Worm (Caenorhabditis elegans) whole organism, L2 larva: ENCODE data around the gene dis-3.

Source experiments
- C34F6.9 ChIP-seq: fragments of 150-350 bp; optimal IDR thresholded peaks from 2 replicates; lab custom pipeline; 2014; ENCODE audit warnings: missing biosample characterization, missing genetic modification characterization
- F13H6.1 ChIP-seq: sonication (generic microtip); optimal IDR thresholded peaks from 2 replicates; lab custom pipeline; 2016; ENCODE audit warnings: missing genetic modification characterization, missing compliant biosample characterization
- R02D3.7 ChIP-seq: fragments of 150-350 bp; optimal IDR thresholded peaks from 2 replicates; lab custom pipeline; 2014; ENCODE audit warnings: missing biosample characterization, missing genetic modification characterization
- ZK546.5 ChIP-seq: sonication (generic microtip); optimal IDR thresholded peaks from 2 replicates; lab custom pipeline; 2017; ENCODE audit warnings: missing biosample characterization, missing genetic modification characterization
- ceh-82 ChIP-seq: fragments of 150-350 bp; optimal IDR thresholded peaks from 2 replicates; lab custom pipeline; 2014; ENCODE audit warnings: missing biosample characterization, missing genetic modification characterization
- crh-2 ChIP-seq: sonication (generic microtip); optimal IDR thresholded peaks from 2 replicates; lab custom pipeline; 2017; ENCODE audit warnings: missing biosample characterization, missing genetic modification characterization
- dmd-4 ChIP-seq: sonication (generic microtip); optimal IDR thresholded peaks from 2 replicates; lab custom pipeline; 2017; ENCODE audit warnings: missing biosample characterization, missing genetic modification characterization
- egl-27 ChIP-seq: sonication (generic microtip); optimal IDR thresholded peaks from 3 replicates; lab custom pipeline; 2017; ENCODE audit warnings: missing biosample characterization, missing genetic modification reagents, missing genetic modification characterization
- fos-1 ChIP-seq: fragments of 150-350 bp; optimal IDR thresholded peaks from 2 replicates; lab custom pipeline; 2014; ENCODE audit warnings: missing biosample characterization, missing genetic modification characterization
- gmeb-1 ChIP-seq: fragments of 150-350 bp; optimal IDR thresholded peaks from 2 replicates; lab custom pipeline; 2014; ENCODE audit warnings: missing biosample characterization, missing genetic modification characterization
- lin-11 ChIP-seq: fragments of 150-350 bp; sonication (generic microtip); optimal IDR thresholded peaks from 2 replicates; lab custom pipeline; 2014; ENCODE audit warnings: missing biosample characterization, missing genetic modification characterization, inconsistent platforms, mixed read lengths
- lin-13 ChIP-seq: fragments of 150-350 bp; optimal IDR thresholded peaks from 2 replicates; lab custom pipeline; 2014; ENCODE audit warnings: missing biosample characterization, missing genetic modification reagents, missing genetic modification characterization
- lin-39 ChIP-seq: fragments of 150-350 bp; optimal IDR thresholded peaks from 2 replicates; lab custom pipeline; 2014; ENCODE audit warnings: missing biosample characterization, missing genetic modification reagents, missing genetic modification characterization
- lsy-2 ChIP-seq, 2 experiments: fragments of 150-350 bp in 1 of 2; sonication (generic microtip) in 1 of 2; optimal IDR thresholded peaks; 2 replicates each; lab custom pipeline; 2014 to 2017; ENCODE audit warnings: missing biosample characterization in 2 of 2, missing genetic modification characterization in 2 of 2
- mab-5 ChIP-seq: fragments of 150-350 bp; optimal IDR thresholded peaks from 2 replicates; lab custom pipeline; 2014; ENCODE audit warnings: missing biosample characterization, missing genetic modification characterization
- mbf-1 ChIP-seq: sonication (generic microtip); optimal IDR thresholded peaks from 2 replicates; lab custom pipeline; 2017; ENCODE audit warnings: missing biosample characterization, missing genetic modification characterization
- mdl-1 ChIP-seq, 2 experiments: fragments of 150-350 bp in 1 of 2; sonication (generic microtip) in 1 of 2; optimal IDR thresholded peaks; 2 replicates each; lab custom pipeline; 2017; ENCODE audit warnings: missing biosample characterization in 2 of 2, missing genetic modification characterization in 2 of 2
- nhr-10 ChIP-seq: sonication (generic microtip); optimal IDR thresholded peaks from 2 replicates; lab custom pipeline; 2017; ENCODE audit warnings: missing biosample characterization, missing genetic modification characterization
- nhr-11 ChIP-seq: fragments of 150-350 bp; optimal IDR thresholded peaks from 2 replicates; lab custom pipeline; 2014; ENCODE audit warnings: missing biosample characterization, missing genetic modification characterization
- nhr-12 ChIP-seq: fragments of 150-350 bp; optimal IDR thresholded peaks from 2 replicates; lab custom pipeline; 2014; ENCODE audit warnings: missing biosample characterization, missing genetic modification characterization
- nhr-129 ChIP-seq: fragments of 150-350 bp; optimal IDR thresholded peaks from 2 replicates; lab custom pipeline; 2014; ENCODE audit warnings: missing biosample characterization, missing genetic modification characterization
- nhr-21 ChIP-seq: fragments of 150-350 bp; optimal IDR thresholded peaks from 2 replicates; lab custom pipeline; 2014; ENCODE audit warnings: missing biosample characterization, missing genetic modification characterization
- nhr-25 ChIP-seq: fragments of 150-350 bp; sonication (generic microtip); optimal IDR thresholded peaks from 3 replicates; lab custom pipeline; 2014; ENCODE audit warnings: missing biosample characterization, missing genetic modification characterization
- nhr-6 ChIP-seq: fragments of 150-350 bp; optimal IDR thresholded peaks from 2 replicates; lab custom pipeline; 2014; ENCODE audit warnings: missing biosample characterization, missing genetic modification characterization
- nhr-77 ChIP-seq: fragments of 150-350 bp; optimal IDR thresholded peaks from 2 replicates; lab custom pipeline; 2014; ENCODE audit warnings: missing biosample characterization, missing genetic modification characterization
- peb-1 ChIP-seq: fragments of 150-350 bp; optimal IDR thresholded peaks from 2 replicates; lab custom pipeline; 2014; ENCODE audit warnings: missing biosample characterization, missing genetic modification characterization
- sem-4 ChIP-seq: fragments of 150-350 bp; optimal IDR thresholded peaks from 2 replicates; lab custom pipeline; 2014; ENCODE audit warnings: missing biosample characterization, missing genetic modification reagents, missing genetic modification characterization
- skn-1 ChIP-seq: sonication (generic microtip); optimal IDR thresholded peaks from 2 replicates; lab custom pipeline; 2017; ENCODE audit warnings: missing biosample characterization, missing genetic modification characterization
- sma-3 ChIP-seq: sonication (generic microtip); optimal IDR thresholded peaks from 2 replicates; lab custom pipeline; 2016; ENCODE audit warnings: missing genetic modification reagents, missing genetic modification characterization, missing compliant biosample characterization
- sma-9 ChIP-seq, 2 experiments: fragments of 150-350 bp in 1 of 2; sonication (generic microtip) in 1 of 2; optimal IDR thresholded peaks; 2 replicates each; lab custom pipeline; 2014 to 2016; ENCODE audit warnings: missing genetic modification characterization in 2 of 2, mild to moderate bottlenecking in 1 of 2, missing biosample characterization in 1 of 2, missing compliant biosample characterization in 1 of 2, missing genetic modification reagents in 1 of 2, moderate library complexity in 1 of 2
- snpc-4 ChIP-seq: fragments of 150-350 bp; optimal IDR thresholded peaks from 2 replicates; lab custom pipeline; 2014; ENCODE audit warnings: missing biosample characterization, missing genetic modification characterization
- unc-55 ChIP-seq: fragments of 150-350 bp; sonication (generic microtip); optimal IDR thresholded peaks from 3 replicates; lab custom pipeline; 2014; ENCODE audit warnings: missing biosample characterization, missing genetic modification reagents, missing genetic modification characterization
- zag-1 ChIP-seq: fragments of 150-350 bp; optimal IDR thresholded peaks from 2 replicates; lab custom pipeline; 2014; ENCODE audit warnings: missing biosample characterization, missing genetic modification characterization
- ztf-1 ChIP-seq: fragments of 200-800 bp; sonication (Bioruptor generic); conservative IDR thresholded peaks from 2 replicates; pipeline ENCODE4 v1.3.6; 2022; ENCODE audit warnings: missing genetic modification characterization, missing compliant biosample characterization
- ztf-11 ChIP-seq: sonication (generic microtip); optimal IDR thresholded peaks from 2 replicates; lab custom pipeline; 2017; ENCODE audit warnings: missing biosample characterization, missing genetic modification characterization

Gene dis-3

DNA sequence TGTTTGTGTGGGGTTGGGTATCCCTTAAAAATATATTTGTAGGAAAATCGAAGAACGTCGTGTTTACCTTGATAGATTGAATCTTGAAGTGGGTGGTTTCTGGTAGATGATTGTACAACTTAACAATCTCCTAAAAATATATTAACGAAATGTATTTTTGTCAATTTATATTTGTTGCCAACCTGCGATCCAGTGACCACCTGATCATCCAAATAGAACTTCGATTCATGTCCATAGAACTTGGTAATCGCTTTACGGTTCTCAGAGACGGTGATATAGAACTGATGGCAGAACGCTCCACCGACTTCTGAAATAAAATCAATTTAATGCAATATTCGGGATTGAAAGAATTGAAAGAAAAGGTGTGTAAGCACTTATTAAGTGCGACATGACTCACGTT is 31.4 kb downstream of the dis-3 start:
- TF ChIP-seq F13H6.1 (tag; lab: Kevin White, UChicago), result no peak
- TF ChIP-seq lin-13 (GFP tag; lab: Kevin White, UChicago), result no peak

DNA sequence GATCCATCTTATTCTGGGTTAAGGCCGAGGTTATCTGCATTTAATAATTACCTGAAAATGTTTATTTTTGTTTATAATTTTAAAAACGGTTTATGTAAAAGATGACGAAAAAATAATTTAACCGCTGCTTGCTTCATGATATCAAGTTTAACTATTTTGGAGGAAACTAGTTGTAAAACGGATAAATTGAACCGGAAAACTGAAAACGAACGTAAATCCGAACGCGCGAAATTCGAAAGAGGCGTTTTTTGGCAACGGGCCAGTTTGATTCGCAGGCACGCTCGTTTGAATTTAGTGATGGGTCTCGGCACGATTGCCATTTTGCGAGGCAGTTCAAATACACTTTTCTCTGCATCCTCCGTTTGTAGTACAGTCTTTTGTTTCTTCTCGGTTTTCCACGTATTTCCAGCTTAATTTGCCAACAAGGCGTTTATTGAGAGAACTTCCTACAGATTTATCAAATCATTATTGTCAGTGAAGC is 31.9 kb downstream of the dis-3 start, which contains the start of the genes gtbp-1 and K08F4.3:
Gene gtbp-1, minus strand, starts transcription at position 51 of the 481 bp plus-strand sequence.
Gene K08F4.3, plus strand, starts transcription at position 352 of the 481 bp plus-strand sequence.
- peak; percentile 16 to 90 for TF ChIP-seq lsy-2 (tag; optimal IDR thresholded peaks at IDR 0.05; lab: Kevin White, UChicago)
- no peak for TF ChIP-seq skn-1 (tag; lab: Kevin White, UChicago)
- TF ChIP-seq lin-13 (GFP tag; lab: Kevin White, UChicago), result peak; percentile 63
- peak; percentile 94 for TF ChIP-seq unc-55 (GFP tag; lab: Kevin White, UChicago)
- TF ChIP-seq nhr-21 (tag; lab: Kevin White, UChicago), result peak; percentile 2
- no peak for TF ChIP-seq ztf-11 (tag; lab: Kevin White, UChicago)
- TF ChIP-seq fos-1 (tag; lab: Kevin White, UChicago), result no peak
- peak; percentile 52 for TF ChIP-seq F13H6.1 (tag; lab: Kevin White, UChicago)
- TF ChIP-seq peb-1 (tag; lab: Kevin White, UChicago), result no peak
- TF ChIP-seq sma-3 (GFP tag; lab: Kevin White, UChicago), result peak; percentile 66
- TF ChIP-seq dmd-4 (tag; lab: Kevin White, UChicago), result no peak
- TF ChIP-seq sma-9 (GFP tag; optimal IDR thresholded peaks at IDR 0.05; lab: Kevin White, UChicago), result peak; percentile 39
- TF ChIP-seq sma-9 (tag; optimal IDR thresholded peaks at IDR 0.05; lab: Kevin White, UChicago), result no peak
- TF ChIP-seq sem-4 (tag; lab: Kevin White, UChicago), result peak; percentile 22
- TF ChIP-seq crh-2 (tag; lab: Kevin White, UChicago), result peak; percentile 94
- TF ChIP-seq zag-1 (tag; lab: Kevin White, UChicago), result peak; percentile 20
- TF ChIP-seq lin-11 (tag; lab: Kevin White, UChicago), result peak; percentile 84
- no peak for TF ChIP-seq ztf-1 (GFP tag; lab: Robert Waterston, UW)
- TF ChIP-seq nhr-129 (tag; lab: Kevin White, UChicago), result peak; percentile 90
- TF ChIP-seq ZK546.5 (tag; lab: Kevin White, UChicago), result peak; percentile 80
- TF ChIP-seq nhr-12 (tag; lab: Kevin White, UChicago), result no peak
- peak; percentile 10 for TF ChIP-seq snpc-4 (tag; lab: Kevin White, UChicago)
- TF ChIP-seq C34F6.9 (tag; lab: Kevin White, UChicago), result peak; percentile 86
- no peak for TF ChIP-seq mab-5 (tag; lab: Kevin White, UChicago)
- TF ChIP-seq lin-39, result no peak
- TF ChIP-seq gmeb-1 (tag; lab: Kevin White, UChicago), result peak; percentile 90

DNA sequence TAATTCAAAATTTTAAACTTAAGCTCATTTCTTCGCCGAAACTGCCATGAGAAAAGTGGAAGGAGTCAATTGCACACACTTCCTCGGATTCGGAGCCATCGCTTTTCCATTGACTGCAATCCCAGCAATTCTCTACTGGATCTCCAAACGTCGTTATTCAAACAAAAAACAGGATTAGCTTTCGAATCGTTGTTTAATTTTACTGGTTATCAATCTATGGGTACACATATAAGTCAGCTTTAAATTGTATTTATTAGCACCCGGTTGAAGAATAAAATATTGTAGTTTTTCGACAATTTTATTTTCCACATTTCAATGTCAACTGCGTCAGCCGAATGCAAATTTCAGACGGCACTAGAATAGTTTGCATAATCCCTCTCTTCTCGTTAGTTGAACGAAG is 33.0 kb downstream of the dis-3 start, which contains the start of gene glt-3:
Gene glt-3, plus strand, starts transcription at position 301 of the 400 bp plus-strand sequence.
- TF ChIP-seq ceh-82 (no peak), nhr-6 (tag; lab: Kevin White, UChicago) (no peak), nhr-21 (tag; lab: Kevin White, UChicago) (no peak), snpc-4 (tag; lab: Kevin White, UChicago) (no peak), egl-27 (tag; lab: Kevin White, UChicago) (no peak)
- TF ChIP-seq, all 48 proteins: peak for 0

DNA sequence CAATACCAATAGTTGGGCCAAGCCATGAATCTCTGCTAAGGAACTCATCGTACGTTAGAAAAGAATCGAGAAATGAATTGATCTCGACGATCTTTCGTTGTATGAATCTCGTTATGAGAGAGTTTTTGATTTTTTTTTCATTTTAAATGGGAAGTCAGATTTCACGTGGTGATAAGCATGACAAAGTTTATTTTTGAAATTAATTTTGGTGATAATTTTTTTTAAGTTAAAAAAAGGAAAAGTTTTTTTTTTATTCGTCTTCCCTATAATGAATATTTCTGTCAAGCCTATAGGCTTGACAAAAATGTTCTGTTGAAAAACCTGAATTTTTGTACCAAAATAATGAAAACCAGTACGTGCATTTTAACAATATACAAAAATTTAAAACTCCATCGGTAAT is 38.8 kb downstream of the dis-3 start, which contains the start of gene K08F4.5:
Gene K08F4.5, minus strand, starts transcription at position 101 of the 400 bp plus-strand sequence.
- TF ChIP-seq mbf-1 (tag; lab: Kevin White, UChicago) (no peak), nhr-25 (tag; lab: Kevin White, UChicago) (no peak), fos-1 (tag; lab: Kevin White, UChicago) (no peak), nhr-77 (tag; lab: Kevin White, UChicago) (no peak), nhr-6 (tag; lab: Kevin White, UChicago) (no peak), snpc-4 (tag; lab: Kevin White, UChicago) (no peak), R02D3.7 (tag; lab: Kevin White, UChicago) (no peak), nhr-10 (tag; lab: Kevin White, UChicago) (no peak), mdl-1 (tag; optimal IDR thresholded peaks at IDR 0.05; lab: Kevin White, UChicago) (no peak), sma-9 (GFP tag; optimal IDR thresholded peaks at IDR 0.05; lab: Kevin White, UChicago) (no peak), sma-9 (tag; optimal IDR thresholded peaks at IDR 0.05; lab: Kevin White, UChicago) (no peak), nhr-11 (tag; lab: Kevin White, UChicago) (no peak)
